Worm (Caenorhabditis elegans) whole organism, L2 larva: ENCODE results near the gene F54F2.14.

Source experiments
- C34F6.9 ChIP-seq: fragments of 150-350 bp; optimal IDR thresholded peaks from 2 replicates; lab custom pipeline; 2014; ENCODE audit warnings: missing biosample characterization, missing genetic modification characterization
- F13H6.1 ChIP-seq: sonication (generic microtip); optimal IDR thresholded peaks from 2 replicates; lab custom pipeline; 2016; ENCODE audit warnings: missing genetic modification characterization, missing compliant biosample characterization
- R02D3.7 ChIP-seq: fragments of 150-350 bp; optimal IDR thresholded peaks from 2 replicates; lab custom pipeline; 2014; ENCODE audit warnings: missing biosample characterization, missing genetic modification characterization
- Y55F3AM.14 ChIP-seq: fragments of 200-800 bp; sonication (Bioruptor generic); optimal IDR thresholded peaks from 2 replicates; lab custom pipeline; 2018; ENCODE audit warnings: mild to moderate bottlenecking, missing genetic modification characterization, missing compliant biosample characterization
- ZK546.5 ChIP-seq: sonication (generic microtip); optimal IDR thresholded peaks from 2 replicates; lab custom pipeline; 2017; ENCODE audit warnings: missing biosample characterization, missing genetic modification characterization
- alr-1 ChIP-seq: fragments of 150-350 bp; optimal IDR thresholded peaks from 2 replicates; lab custom pipeline; 2014; ENCODE audit warnings: missing biosample characterization, missing genetic modification characterization
- aly-2 ChIP-seq: fragments of 150-350 bp; optimal IDR thresholded peaks from 2 replicates; lab custom pipeline; 2014; ENCODE audit warnings: missing biosample characterization, missing genetic modification characterization
- ama-1 ChIP-seq: fragments of 150-350 bp; optimal IDR thresholded peaks from 2 replicates; lab custom pipeline; 2018; ENCODE audit warnings: inconsistent platforms
- blmp-1 ChIP-seq: sonication (generic microtip); optimal IDR thresholded peaks from 2 replicates; lab custom pipeline; 2017; ENCODE audit warnings: missing genetic modification characterization, mild to moderate bottlenecking, missing compliant biosample characterization, antibody characterized with exemption, moderate library complexity; ENCODE audit not compliant: insufficient read depth
- ceh-16 ChIP-seq: fragments of 150-350 bp; optimal IDR thresholded peaks from 2 replicates; lab custom pipeline; 2014; ENCODE audit warnings: missing biosample characterization, missing genetic modification characterization
- ceh-82 ChIP-seq: fragments of 150-350 bp; optimal IDR thresholded peaks from 2 replicates; lab custom pipeline; 2014; ENCODE audit warnings: missing biosample characterization, missing genetic modification characterization
- crh-2 ChIP-seq: sonication (generic microtip); optimal IDR thresholded peaks from 2 replicates; lab custom pipeline; 2017; ENCODE audit warnings: missing biosample characterization, missing genetic modification characterization
- dmd-4 ChIP-seq: sonication (generic microtip); optimal IDR thresholded peaks from 2 replicates; lab custom pipeline; 2017; ENCODE audit warnings: missing biosample characterization, missing genetic modification characterization
- egl-27 ChIP-seq: sonication (generic microtip); optimal IDR thresholded peaks from 3 replicates; lab custom pipeline; 2017; ENCODE audit warnings: missing biosample characterization, missing genetic modification reagents, missing genetic modification characterization
- elt-1 ChIP-seq: fragments of 150-350 bp; optimal IDR thresholded peaks from 2 replicates; lab custom pipeline; 2014; ENCODE audit warnings: missing biosample characterization, missing genetic modification characterization
- elt-3 ChIP-seq: sonication (generic microtip); optimal IDR thresholded peaks from 2 replicates; lab custom pipeline; 2017; ENCODE audit warnings: missing biosample characterization, missing genetic modification characterization
- fos-1 ChIP-seq: fragments of 150-350 bp; optimal IDR thresholded peaks from 2 replicates; lab custom pipeline; 2014; ENCODE audit warnings: missing biosample characterization, missing genetic modification characterization
- gmeb-1 ChIP-seq: fragments of 150-350 bp; optimal IDR thresholded peaks from 2 replicates; lab custom pipeline; 2014; ENCODE audit warnings: missing biosample characterization, missing genetic modification characterization
- lin-11 ChIP-seq: fragments of 150-350 bp; sonication (generic microtip); optimal IDR thresholded peaks from 2 replicates; lab custom pipeline; 2014; ENCODE audit warnings: missing biosample characterization, missing genetic modification characterization, inconsistent platforms, mixed read lengths
- lin-13 ChIP-seq: fragments of 150-350 bp; optimal IDR thresholded peaks from 2 replicates; lab custom pipeline; 2014; ENCODE audit warnings: missing biosample characterization, missing genetic modification reagents, missing genetic modification characterization
- lin-39 ChIP-seq: fragments of 150-350 bp; optimal IDR thresholded peaks from 2 replicates; lab custom pipeline; 2014; ENCODE audit warnings: missing biosample characterization, missing genetic modification reagents, missing genetic modification characterization
- lsy-2 ChIP-seq, 2 experiments: fragments of 150-350 bp in 1 of 2; sonication (generic microtip) in 1 of 2; optimal IDR thresholded peaks; 2 replicates each; lab custom pipeline; 2014 to 2017; ENCODE audit warnings: missing biosample characterization in 2 of 2, missing genetic modification characterization in 2 of 2
- mab-5 ChIP-seq: fragments of 150-350 bp; optimal IDR thresholded peaks from 2 replicates; lab custom pipeline; 2014; ENCODE audit warnings: missing biosample characterization, missing genetic modification characterization
- mbf-1 ChIP-seq: sonication (generic microtip); optimal IDR thresholded peaks from 2 replicates; lab custom pipeline; 2017; ENCODE audit warnings: missing biosample characterization, missing genetic modification characterization
- mdl-1 ChIP-seq, 2 experiments: fragments of 150-350 bp in 1 of 2; sonication (generic microtip) in 1 of 2; optimal IDR thresholded peaks; 2 replicates each; lab custom pipeline; 2017; ENCODE audit warnings: missing biosample characterization in 2 of 2, missing genetic modification characterization in 2 of 2
- nhr-10 ChIP-seq: sonication (generic microtip); optimal IDR thresholded peaks from 2 replicates; lab custom pipeline; 2017; ENCODE audit warnings: missing biosample characterization, missing genetic modification characterization
- nhr-11 ChIP-seq: fragments of 150-350 bp; optimal IDR thresholded peaks from 2 replicates; lab custom pipeline; 2014; ENCODE audit warnings: missing biosample characterization, missing genetic modification characterization
- nhr-12 ChIP-seq: fragments of 150-350 bp; optimal IDR thresholded peaks from 2 replicates; lab custom pipeline; 2014; ENCODE audit warnings: missing biosample characterization, missing genetic modification characterization
- nhr-129 ChIP-seq: fragments of 150-350 bp; optimal IDR thresholded peaks from 2 replicates; lab custom pipeline; 2014; ENCODE audit warnings: missing biosample characterization, missing genetic modification characterization
- nhr-21 ChIP-seq: fragments of 150-350 bp; optimal IDR thresholded peaks from 2 replicates; lab custom pipeline; 2014; ENCODE audit warnings: missing biosample characterization, missing genetic modification characterization
- nhr-23 ChIP-seq: fragments of 150-350 bp; optimal IDR thresholded peaks from 2 replicates; lab custom pipeline; 2014; ENCODE audit warnings: missing biosample characterization, missing genetic modification reagents, missing genetic modification characterization
- nhr-237 ChIP-seq: fragments of 150-350 bp; optimal IDR thresholded peaks from 2 replicates; lab custom pipeline; 2014; ENCODE audit warnings: missing biosample characterization, missing genetic modification characterization
- nhr-25 ChIP-seq: fragments of 150-350 bp; sonication (generic microtip); optimal IDR thresholded peaks from 3 replicates; lab custom pipeline; 2014; ENCODE audit warnings: missing biosample characterization, missing genetic modification characterization
- nhr-6 ChIP-seq: fragments of 150-350 bp; optimal IDR thresholded peaks from 2 replicates; lab custom pipeline; 2014; ENCODE audit warnings: missing biosample characterization, missing genetic modification characterization
- nhr-77 ChIP-seq: fragments of 150-350 bp; optimal IDR thresholded peaks from 2 replicates; lab custom pipeline; 2014; ENCODE audit warnings: missing biosample characterization, missing genetic modification characterization
- peb-1 ChIP-seq: fragments of 150-350 bp; optimal IDR thresholded peaks from 2 replicates; lab custom pipeline; 2014; ENCODE audit warnings: missing biosample characterization, missing genetic modification characterization
- sem-4 ChIP-seq: fragments of 150-350 bp; optimal IDR thresholded peaks from 2 replicates; lab custom pipeline; 2014; ENCODE audit warnings: missing biosample characterization, missing genetic modification reagents, missing genetic modification characterization
- skn-1 ChIP-seq: sonication (generic microtip); optimal IDR thresholded peaks from 2 replicates; lab custom pipeline; 2017; ENCODE audit warnings: missing biosample characterization, missing genetic modification characterization
- sma-3 ChIP-seq: sonication (generic microtip); optimal IDR thresholded peaks from 2 replicates; lab custom pipeline; 2016; ENCODE audit warnings: missing genetic modification reagents, missing genetic modification characterization, missing compliant biosample characterization
- sma-9 ChIP-seq, 2 experiments: fragments of 150-350 bp in 1 of 2; sonication (generic microtip) in 1 of 2; optimal IDR thresholded peaks; 2 replicates each; lab custom pipeline; 2014 to 2016; ENCODE audit warnings: missing genetic modification characterization in 2 of 2, mild to moderate bottlenecking in 1 of 2, missing biosample characterization in 1 of 2, missing compliant biosample characterization in 1 of 2, missing genetic modification reagents in 1 of 2, moderate library complexity in 1 of 2
- snpc-4 ChIP-seq: fragments of 150-350 bp; optimal IDR thresholded peaks from 2 replicates; lab custom pipeline; 2014; ENCODE audit warnings: missing biosample characterization, missing genetic modification characterization
- unc-39 ChIP-seq: fragments of 150-350 bp; optimal IDR thresholded peaks from 2 replicates; lab custom pipeline; 2014; ENCODE audit warnings: missing biosample characterization, missing genetic modification characterization
- unc-55 ChIP-seq: fragments of 150-350 bp; sonication (generic microtip); optimal IDR thresholded peaks from 3 replicates; lab custom pipeline; 2014; ENCODE audit warnings: missing biosample characterization, missing genetic modification reagents, missing genetic modification characterization
- unc-62 ChIP-seq: fragments of 150-350 bp; optimal IDR thresholded peaks from 2 replicates; lab custom pipeline; 2014; ENCODE audit warnings: missing biosample characterization, missing genetic modification reagents, missing genetic modification characterization
- zag-1 ChIP-seq: fragments of 150-350 bp; optimal IDR thresholded peaks from 2 replicates; lab custom pipeline; 2014; ENCODE audit warnings: missing biosample characterization, missing genetic modification characterization
- ztf-1 ChIP-seq: fragments of 200-800 bp; sonication (Bioruptor generic); conservative IDR thresholded peaks from 2 replicates; pipeline ENCODE4 v1.3.6; 2022; ENCODE audit warnings: missing genetic modification characterization, missing compliant biosample characterization
- ztf-11 ChIP-seq: sonication (generic microtip); optimal IDR thresholded peaks from 2 replicates; lab custom pipeline; 2017; ENCODE audit warnings: missing biosample characterization, missing genetic modification characterization
- ztf-4 ChIP-seq: fragments of 150-350 bp; optimal IDR thresholded peaks from 2 replicates; lab custom pipeline; 2014; ENCODE audit warnings: missing biosample characterization, missing genetic modification characterization

Gene F54F2.14

ce11 chrIII:8767292-8767829, 24.0 kb upstream of the F54F2.14 start, which contains the start of gene mig-22:
mig-22 (minus strand) TSS chrIII:8767342.
- TF ChIP-seq crh-2 (tag; lab: Kevin White, UChicago) (no peak), peb-1 (tag; lab: Kevin White, UChicago) (no peak), nhr-129 (peak; percentile 7), alr-1 (tag; lab: Kevin White, UChicago) (no peak), nhr-237 (tag; lab: Kevin White, UChicago) (no peak), lin-11 (tag; lab: Kevin White, UChicago) (no peak), blmp-1 (tag; lab: Kevin White, UChicago) (peak; percentile 33), nhr-10 (tag; lab: Kevin White, UChicago) (no peak), sma-9 (GFP tag; optimal IDR thresholded peaks at IDR 0.05; lab: Kevin White, UChicago) (no peak), sma-9 (tag; optimal IDR thresholded peaks at IDR 0.05; lab: Kevin White, UChicago) (no peak), R02D3.7 (tag; lab: Kevin White, UChicago) (no peak), mbf-1 (no peak), unc-55 (GFP tag; lab: Kevin White, UChicago) (no peak), ceh-82 (tag; lab: Kevin White, UChicago) (no peak), skn-1 (tag; lab: Kevin White, UChicago) (no peak), elt-3 (tag; lab: Kevin White, UChicago) (no peak), sma-3 (GFP tag; lab: Kevin White, UChicago) (no peak), sem-4 (tag; lab: Kevin White, UChicago) (no peak), nhr-25 (tag; lab: Kevin White, UChicago) (peak; percentile 17), nhr-12 (no peak), ama-1 (no peak), nhr-23 (tag; lab: Kevin White, UChicago) (no peak), lin-13 (no peak), C34F6.9 (no peak)

DNA sequence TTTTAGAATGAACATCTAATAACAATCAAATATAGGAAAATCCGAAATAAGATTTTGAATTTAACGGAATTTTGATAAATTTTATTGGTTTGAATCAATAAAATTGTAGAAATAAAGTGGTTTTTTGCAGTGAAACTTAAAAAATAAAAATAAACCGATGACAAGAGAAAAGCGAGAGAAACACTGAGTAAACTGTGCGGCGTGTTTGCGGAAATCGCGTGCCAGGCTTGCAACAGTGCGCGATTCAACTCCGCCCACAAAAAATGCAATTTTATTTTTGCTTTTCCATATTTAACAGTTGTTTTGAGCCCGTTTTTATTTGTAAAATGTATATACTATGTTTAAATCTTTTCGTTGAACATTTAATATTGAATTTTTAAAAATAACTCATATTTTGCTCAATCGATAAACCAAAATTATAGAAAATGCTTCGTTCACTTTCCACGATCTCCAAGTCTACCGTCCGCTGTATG, 23.4 kb upstream of the F54F2.14 start, which contains the start of gene mtss-1:
mtss-1 (plus strand) TSS at position 423 of the 473 bp plus-strand sequence.
- no peak for TF ChIP-seq lin-39
- TF ChIP-seq nhr-25 (tag; lab: Kevin White, UChicago): no peak
- TF ChIP-seq F13H6.1 (tag; lab: Kevin White, UChicago): peak; percentile 69
- TF ChIP-seq snpc-4 (tag; lab: Kevin White, UChicago): no peak
- no peak for TF ChIP-seq peb-1 (tag; lab: Kevin White, UChicago)
- TF ChIP-seq sma-9 (GFP tag; optimal IDR thresholded peaks at IDR 0.05; lab: Kevin White, UChicago): peak; percentile 52
- no peak for TF ChIP-seq sma-9 (tag; optimal IDR thresholded peaks at IDR 0.05; lab: Kevin White, UChicago)
- no peak for TF ChIP-seq ceh-16
- TF ChIP-seq nhr-23 (tag; lab: Kevin White, UChicago): no peak
- TF ChIP-seq nhr-10 (tag; lab: Kevin White, UChicago): no peak
- no peak for TF ChIP-seq ama-1
- no peak for TF ChIP-seq zag-1 (tag; lab: Kevin White, UChicago)
- peak; percentile 58 for TF ChIP-seq gmeb-1 (tag; lab: Kevin White, UChicago)
- no peak for TF ChIP-seq Y55F3AM.14 (GFP tag; lab: Kevin White, UChicago)
- peak; percentile 49 for TF ChIP-seq nhr-129
- no peak for TF ChIP-seq nhr-6 (tag; lab: Kevin White, UChicago)
- no peak for TF ChIP-seq elt-1 (tag; lab: Kevin White, UChicago)
- TF ChIP-seq fos-1: no peak
- peak; percentile 16 for TF ChIP-seq mbf-1
- peak; percentile 26 to 67 for TF ChIP-seq lsy-2 (tag; optimal IDR thresholded peaks at IDR 0.05; lab: Kevin White, UChicago)
- TF ChIP-seq blmp-1 (tag; lab: Kevin White, UChicago): peak; percentile 1
- TF ChIP-seq R02D3.7 (tag; lab: Kevin White, UChicago): no peak
- no peak for TF ChIP-seq ztf-11 (tag; lab: Kevin White, UChicago)
- TF ChIP-seq C34F6.9: peak; percentile 50
- TF ChIP-seq crh-2 (tag; lab: Kevin White, UChicago): peak; percentile 38
- TF ChIP-seq nhr-11 (tag; lab: Kevin White, UChicago): no peak
- TF ChIP-seq unc-62 (GFP tag; lab: Kevin White, UChicago): no peak
- no peak for TF ChIP-seq sem-4 (tag; lab: Kevin White, UChicago)
- no peak for TF ChIP-seq nhr-77 (tag; lab: Kevin White, UChicago)
- TF ChIP-seq nhr-12: no peak
- peak; percentile 45 for TF ChIP-seq lin-11 (tag; lab: Kevin White, UChicago)
- peak; percentile 73 for TF ChIP-seq unc-55 (GFP tag; lab: Kevin White, UChicago)
- peak; percentile 41 for TF ChIP-seq sma-3 (GFP tag; lab: Kevin White, UChicago)
- no peak for TF ChIP-seq ceh-82 (tag; lab: Kevin White, UChicago)
- no peak for TF ChIP-seq ZK546.5 (tag; lab: Kevin White, UChicago)
- no peak for TF ChIP-seq mdl-1 (tag; optimal IDR thresholded peaks at IDR 0.05; lab: Kevin White, UChicago)
- no peak for TF ChIP-seq elt-3 (tag; lab: Kevin White, UChicago)
- TF ChIP-seq aly-2 (tag; lab: Kevin White, UChicago): no peak
- no peak for TF ChIP-seq nhr-237 (tag; lab: Kevin White, UChicago)
- no peak for TF ChIP-seq nhr-21 (tag; lab: Kevin White, UChicago)
- no peak for TF ChIP-seq unc-39 (tag; lab: Kevin White, UChicago)
- no peak for TF ChIP-seq alr-1 (tag; lab: Kevin White, UChicago)
- no peak for TF ChIP-seq ztf-1
- no peak for TF ChIP-seq dmd-4 (tag; lab: Kevin White, UChicago)
- no peak for TF ChIP-seq ztf-4
- TF ChIP-seq lin-13: peak; percentile 48
- peak; percentile 44 for TF ChIP-seq mab-5 (tag; lab: Kevin White, UChicago)
- no peak for TF ChIP-seq egl-27 (tag; lab: Kevin White, UChicago)
